Worm (Caenorhabditis elegans): ENCODE data around the gene slcf-1.

ce11 chrX:10488763-10489162, 40.3 kb upstream of the slcf-1 start, which contains the start of gene C33D3.4:
- no peak for TF ChIP-seq T22C8.4 (GFP tag; IDR thresholded peaks at IDR 0.05)
- TF ChIP-seq med-1 (GFP tag; optimal IDR thresholded peaks at IDR 0.05; ENCODE audit: insufficient read depth) = no peak
- TF ChIP-seq ref-1 (GFP tag; conservative IDR thresholded peaks at IDR 0.05) = no peak
- TF ChIP-seq flt-1 (GFP tag; IDR thresholded peaks at IDR 0.05) = no peak
- TF ChIP-seq ztf-23 (GFP tag; IDR thresholded peaks at IDR 0.05) = no peak

Data from whole organism, midembryonic.